Fruit fly (Drosophila melanogaster): ENCODE results near the gene Gld2.

dm6 chr3R:22220814-22221213, 9.2 kb downstream of the Gld2 start:
- TF ChIP-seq EcR (GFP tag; optimal IDR thresholded peaks at IDR 0.05) (no peak), CG8301 (tag; optimal IDR thresholded peaks at IDR 0.05) (no peak), CG12605 (GFP tag; IDR thresholded peaks at IDR 0.05) (no peak), CG17806 (tag; optimal IDR thresholded peaks at IDR 0.05) (peak; percentile 6), CG9948 (tag; optimal IDR thresholded peaks at IDR 0.05) (no peak), CG15710 (tag; optimal IDR thresholded peaks at IDR 0.05) (no peak)
